Worm (Caenorhabditis elegans): ENCODE data around the gene K01A6.7.

DNA sequence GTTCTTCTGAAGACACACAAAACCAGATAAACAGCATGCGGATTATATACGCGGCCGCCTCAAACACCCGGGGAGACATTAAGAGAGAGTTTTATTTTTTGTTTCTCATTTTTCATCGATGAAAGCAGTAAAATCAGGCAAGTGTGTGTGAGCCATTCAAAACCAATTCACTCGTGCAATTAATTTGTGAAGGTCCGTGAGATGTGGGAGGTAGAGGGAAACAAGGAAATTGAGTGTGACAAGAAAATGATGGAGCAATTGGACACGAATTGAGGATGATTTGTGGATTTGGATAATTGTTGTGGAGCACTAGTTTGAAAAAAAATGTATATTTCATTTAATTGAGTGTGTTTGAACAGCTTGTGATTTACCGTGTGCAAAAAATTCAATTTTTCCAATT, 49.4 kb upstream of the K01A6.7 start:
- TF ChIP-seq nhr-11 (tag; optimal IDR thresholded peaks at IDR 0.05) (no peak), lsy-2 (tag; optimal IDR thresholded peaks at IDR 0.05) (no peak), efl-1 (optimal IDR thresholded peaks at IDR 0.05) (no peak), efl-1 (GFP tag; optimal IDR thresholded peaks at IDR 0.05 in 1 of 2) (no peak), pax-3 (tag; optimal IDR thresholded peaks at IDR 0.05) (no peak), unc-62 (GFP tag; optimal IDR thresholded peaks at IDR 0.05) (no peak), skn-1 (tag; optimal IDR thresholded peaks at IDR 0.05) (no peak)

Measured in whole organism, L1 larva.